Worm (Caenorhabditis elegans): ENCODE results near the gene skr-4.
"Not testable (repeated sequence)": the region's sequence is repeated elsewhere in the genome, so short reads cannot be mapped to it uniquely, and the experiment has no call there.

- TF ChIP-seq eyg-1 (tag; optimal IDR thresholded peaks at IDR 0.05); unc-55 (GFP tag; optimal IDR thresholded peaks at IDR 0.05); fkh-10 (GFP tag; optimal IDR thresholded peaks at IDR 0.05); ztf-16 (tag; optimal IDR thresholded peaks at IDR 0.05); ref-2 (tag; optimal IDR thresholded peaks at IDR 0.05); ama-1 (optimal IDR thresholded peaks at IDR 0.05); gmeb-2 (tag; optimal IDR thresholded peaks at IDR 0.05); tbx-2 (tag; optimal IDR thresholded peaks at IDR 0.05); hlh-30 (tag; optimal IDR thresholded peaks at IDR 0.05; ENCODE audit: insufficient read depth); elt-4 (tag; optimal IDR thresholded peaks at IDR 0.05); ceh-6 (GFP tag; optimal IDR thresholded peaks at IDR 0.05): not testable (repeated sequence)
Measured at ce11 chrV:19948993-19949392, 25.0 kb downstream of the skr-4 start, which contains the start of gene tmed-4.
